Worm (Caenorhabditis elegans) whole organism, L1 larva: ENCODE results near the gene F11A10.5.
A peak's percentile ranks its signal among the peaks of the same experiment; 100 is the strongest.

Experiments used
- blmp-1 ChIP-seq: fragments of 150-350 bp; optimal IDR thresholded peaks from 2 replicates; lab custom pipeline; 2014; ENCODE audit warnings: missing biosample characterization, missing genetic modification characterization
- unc-30 ChIP-seq: sonication (generic microtip); optimal IDR thresholded peaks from 2 replicates; lab custom pipeline; 2017; ENCODE audit warnings: missing biosample characterization, missing genetic modification characterization

ce11 chrIV:12133776-12134175 is 39.9 kb downstream of the F11A10.5 start:
- TF ChIP-seq blmp-1 (tag; lab: Kevin White, UChicago) (peak; percentile 27), unc-30 (no peak)
